Worm (Caenorhabditis elegans) whole organism, young adult: ENCODE data around the gene F28A12.10.

Experiments used
- B0261.1 ChIP-seq: sonication (generic microtip); optimal IDR thresholded peaks from 2 replicates; lab custom pipeline; 2016; ENCODE audit warnings: mild to moderate bottlenecking, missing genetic modification characterization, moderate library complexity, missing compliant biosample characterization
- F23B12.7 ChIP-seq: sonication (generic microtip); optimal IDR thresholded peaks from 2 replicates; lab custom pipeline; 2017; ENCODE audit warnings: missing genetic modification characterization, mild to moderate bottlenecking, missing compliant biosample characterization, antibody characterized with exemption, moderate library complexity; ENCODE audit not compliant: insufficient read depth
- F52B5.7 ChIP-seq: sonication (generic microtip); optimal IDR thresholded peaks from 2 replicates; lab custom pipeline; 2016; ENCODE audit warnings: mild to moderate bottlenecking, missing genetic modification characterization, missing compliant biosample characterization
- F57C9.4 ChIP-seq: sonication (generic microtip); optimal IDR thresholded peaks from 2 replicates; lab custom pipeline; 2017; ENCODE audit warnings: mild to moderate bottlenecking, missing genetic modification characterization, missing compliant biosample characterization
- K12H6.12 ChIP-seq: fragments of 200-800 bp; sonication (Bioruptor generic); optimal IDR thresholded peaks from 2 replicates; lab custom pipeline; 2018; ENCODE audit warnings: mild to moderate bottlenecking, missing genetic modification characterization, missing compliant biosample characterization
- T07F8.4 ChIP-seq: sonication (generic microtip); optimal IDR thresholded peaks from 2 replicates; lab custom pipeline; 2016; ENCODE audit warnings: mild to moderate bottlenecking, missing genetic modification characterization, moderate library complexity, missing compliant biosample characterization
- T26A5.8 ChIP-seq: sonication (generic microtip); optimal IDR thresholded peaks from 2 replicates; lab custom pipeline; 2016; ENCODE audit warnings: missing genetic modification characterization, missing compliant biosample characterization
- Y53G8AR.9 ChIP-seq: fragments of 200-800 bp; sonication (Bioruptor generic); conservative IDR thresholded peaks from 2 replicates; pipeline ENCODE4 v1.3.6; 2022; ENCODE audit warnings: missing genetic modification reagents, missing genetic modification characterization, missing compliant biosample characterization
- Y56A3A.18 ChIP-seq: fragments of 200-800 bp; sonication (Bioruptor generic); IDR thresholded peaks from 2 replicates; pipeline ENCODE4 v1.3.6; 2022; ENCODE audit warnings: missing genetic modification reagents, missing genetic modification characterization, missing compliant biosample characterization
- Y67H2A.10 ChIP-seq: fragments of 200-800 bp; sonication (Bioruptor generic); conservative IDR thresholded peaks from 2 replicates; pipeline ENCODE4 v1.3.6; 2022; ENCODE audit warnings: missing genetic modification reagents, missing genetic modification characterization, missing compliant biosample characterization
- akir-1 ChIP-seq: fragments of 200-800 bp; sonication (Bioruptor generic); optimal IDR thresholded peaks from 2 replicates; lab custom pipeline; 2018; ENCODE audit warnings: mild to moderate bottlenecking, missing genetic modification characterization, moderate library complexity, missing compliant biosample characterization
- aptf-2 ChIP-seq: fragments of 200-800 bp; sonication (Bioruptor generic); conservative IDR thresholded peaks from 2 replicates; pipeline ENCODE4 v1.3.6; 2022; ENCODE audit warnings: missing genetic modification reagents, missing genetic modification characterization, missing compliant biosample characterization
- athp-1 ChIP-seq: sonication (generic microtip); optimal IDR thresholded peaks from 2 replicates; lab custom pipeline; 2017; ENCODE audit warnings: mild to moderate bottlenecking, missing genetic modification characterization, missing compliant biosample characterization
- attf-5 ChIP-seq: fragments of 200-800 bp; sonication (Bioruptor generic); optimal IDR thresholded peaks from 2 replicates; lab custom pipeline; 2018; ENCODE audit warnings: mild to moderate bottlenecking, missing genetic modification characterization, missing compliant biosample characterization
- cebp-1 ChIP-seq, 2 experiments: fragments of 200-800 bp in 1 of 2; sonication (Bioruptor generic) in 1 of 2; sonication (generic microtip) in 1 of 2; IDR thresholded peaks in 1 of 2; optimal IDR thresholded peaks in 1 of 2; 2 replicates each; pipeline versions ENCODE4 v1.3.6 to Lab custom; 2017 to 2022; ENCODE audit warnings: missing compliant biosample characterization in 2 of 2, missing genetic modification characterization in 2 of 2, mild to moderate bottlenecking in 1 of 2, missing genetic modification reagents in 1 of 2, moderate library complexity in 1 of 2
- dpff-1 ChIP-seq: sonication (generic microtip); optimal IDR thresholded peaks from 2 replicates; lab custom pipeline; 2017; ENCODE audit warnings: mild to moderate bottlenecking, missing genetic modification characterization, missing compliant biosample characterization
- hmg-1.2 ChIP-seq: fragments of 200-800 bp; sonication (Bioruptor generic); IDR thresholded peaks from 2 replicates; pipeline ENCODE4 v1.3.6; 2022; ENCODE audit warnings: missing genetic modification reagents, missing genetic modification characterization, missing compliant biosample characterization
- hmg-20 ChIP-seq: fragments of 200-800 bp; sonication (Bioruptor generic); IDR thresholded peaks from 2 replicates; pipeline ENCODE4 v1.3.6; 2022; ENCODE audit warnings: missing genetic modification reagents, missing genetic modification characterization, missing compliant biosample characterization
- let-607 ChIP-seq, 2 experiments: fragments of 200-800 bp in 1 of 2; sonication (Bioruptor generic) in 1 of 2; sonication (generic microtip) in 1 of 2; optimal IDR thresholded peaks; 2 replicates each; lab custom pipeline; 2016 to 2018; ENCODE audit warnings: mild to moderate bottlenecking in 2 of 2, missing compliant biosample characterization in 2 of 2, missing genetic modification characterization in 2 of 2, moderate library complexity in 2 of 2, missing genotype in 1 of 2
- lin-26 ChIP-seq: fragments of 200-800 bp; sonication (Bioruptor generic); IDR thresholded peaks from 2 replicates; pipeline ENCODE4 v1.3.6; 2022; ENCODE audit warnings: missing genetic modification reagents, missing genetic modification characterization, missing compliant biosample characterization
- lin-40 ChIP-seq: sonication (generic microtip); optimal IDR thresholded peaks from 2 replicates; lab custom pipeline; 2016; ENCODE audit warnings: missing genetic modification characterization, mild to moderate bottlenecking, missing compliant biosample characterization, missing genotype, missing genetic modification reagents
- lin-54 ChIP-seq: fragments of 200-800 bp; sonication (Bioruptor generic); optimal IDR thresholded peaks from 2 replicates; lab custom pipeline; 2018; ENCODE audit warnings: mild to moderate bottlenecking, missing genetic modification characterization, missing compliant biosample characterization
- lir-1 ChIP-seq: fragments of 200-800 bp; sonication (Bioruptor generic); conservative IDR thresholded peaks from 2 replicates; pipeline ENCODE4 v1.3.6; 2022; ENCODE audit warnings: missing genetic modification reagents, missing genetic modification characterization, missing compliant biosample characterization
- madf-10 ChIP-seq: sonication (generic microtip); optimal IDR thresholded peaks from 2 replicates; lab custom pipeline; 2016; ENCODE audit warnings: mild to moderate bottlenecking, missing genetic modification characterization, missing compliant biosample characterization
- madf-3 ChIP-seq: fragments of 200-800 bp; sonication (Bioruptor generic); IDR thresholded peaks from 2 replicates; pipeline ENCODE4 v1.3.6; 2022; ENCODE audit warnings: missing genetic modification reagents, missing genetic modification characterization, missing compliant biosample characterization
- nfyb-1 ChIP-seq: fragments of 200-800 bp; sonication (Bioruptor generic); IDR thresholded peaks from 2 replicates; pipeline ENCODE4 v1.3.6; 2022; ENCODE audit warnings: missing genetic modification reagents, missing genetic modification characterization, missing compliant biosample characterization
- nhr-120 ChIP-seq: fragments of 200-800 bp; sonication (Bioruptor generic); IDR thresholded peaks from 2 replicates; pipeline ENCODE4 v1.3.6; 2022; ENCODE audit warnings: missing genetic modification characterization, missing compliant biosample characterization
- nhr-80 ChIP-seq: sonication (generic microtip); optimal IDR thresholded peaks from 2 replicates; lab custom pipeline; 2016; ENCODE audit warnings: missing genetic modification characterization, missing compliant biosample characterization
- pbrm-1 ChIP-seq: fragments of 200-800 bp; sonication (Bioruptor generic); IDR thresholded peaks from 2 replicates; pipeline ENCODE4 v1.3.6; 2022; ENCODE audit warnings: missing genetic modification reagents, missing genetic modification characterization, missing compliant biosample characterization
- pha-4 ChIP-seq: fragments of 150-350 bp; sonication (generic microtip); optimal IDR thresholded peaks from 2 replicates; lab custom pipeline; 2014; ENCODE audit warnings: missing biosample characterization, missing genetic modification reagents, missing genetic modification characterization
- rcor-1 ChIP-seq: fragments of 200-800 bp; sonication (Bioruptor generic); IDR thresholded peaks from 2 replicates; pipeline ENCODE4 v1.3.6; 2022; ENCODE audit warnings: missing genetic modification reagents, missing genetic modification characterization, missing compliant biosample characterization
- repo-1 ChIP-seq: sonication (generic microtip); optimal IDR thresholded peaks from 2 replicates; lab custom pipeline; 2017; ENCODE audit warnings: mild to moderate bottlenecking, missing genetic modification characterization, missing compliant biosample characterization
- rpc-1 ChIP-seq, 2 experiments: fragments of 150-350 bp in 1 of 2; sonication (generic microtip) in 1 of 2; optimal IDR thresholded peaks; 2 replicates each; lab custom pipeline; 2014 to 2018; ENCODE audit warnings: missing biosample characterization in 1 of 2, missing genetic modification characterization in 1 of 2, missing genetic modification reagents in 1 of 2, missing genotype in 1 of 2
- snpc-4 ChIP-seq, 5 experiments: fragments of 150-350 bp in 1 of 5; sonication (generic microtip) in 4 of 5; optimal IDR thresholded peaks; 2 replicates each; lab custom pipeline; 2014 to 2018; ENCODE audit warnings: missing genetic modification characterization in 5 of 5, missing biosample characterization in 3 of 5, antibody characterized with exemption in 2 of 5, mild to moderate bottlenecking in 2 of 5, missing compliant biosample characterization in 2 of 5, missing genotype in 2 of 5, moderate library complexity in 2 of 5, missing genetic modification reagents in 1 of 5
- tbp1 ChIP-seq: fragments of 200-800 bp; sonication (Bioruptor generic); optimal IDR thresholded peaks from 2 replicates; lab custom pipeline; 2018; ENCODE audit warnings: mild to moderate bottlenecking, missing genetic modification characterization, missing compliant biosample characterization
- xnd-1 ChIP-seq: sonication (generic microtip); optimal IDR thresholded peaks from 2 replicates; lab custom pipeline; 2016; ENCODE audit warnings: missing genotype, missing genetic modification reagents, missing genetic modification characterization, missing compliant biosample characterization
- zfh-2 ChIP-seq: fragments of 200-800 bp; sonication (Bioruptor generic); conservative IDR thresholded peaks from 2 replicates; pipeline ENCODE4 v1.3.6; 2022; ENCODE audit warnings: missing genetic modification reagents, missing genetic modification characterization, missing compliant biosample characterization
- ztf-18 ChIP-seq: sonication (generic microtip); optimal IDR thresholded peaks from 2 replicates; lab custom pipeline; 2016; ENCODE audit warnings: missing genotype, mild to moderate bottlenecking, missing genetic modification characterization, missing compliant biosample characterization
- ztf-25 ChIP-seq: fragments of 200-800 bp; sonication (Bioruptor generic); IDR thresholded peaks from 2 replicates; pipeline ENCODE4 v1.3.6; 2022; ENCODE audit warnings: missing genetic modification reagents, missing genetic modification characterization, missing compliant biosample characterization
- ztf-26 ChIP-seq: sonication (generic microtip); optimal IDR thresholded peaks from 2 replicates; lab custom pipeline; 2017; ENCODE audit warnings: missing genetic modification characterization, missing compliant biosample characterization
- ztf-28 ChIP-seq: fragments of 200-800 bp; sonication (Bioruptor generic); IDR thresholded peaks from 2 replicates; pipeline ENCODE4 v1.3.6; 2022; ENCODE audit warnings: missing genetic modification reagents, missing genetic modification characterization, missing compliant biosample characterization

F28A12.10 gene

ce11 chrV:8636907-8637306 is 659 bp downstream of the F28A12.10 start, which contains the start of gene grl-12 (continued):
- TF ChIP-seq dpff-1 (tag; lab: Kevin White, UChicago): no peak

- TF ChIP-seq athp-1 (tag; lab: Kevin White, UChicago): no peak
- TF ChIP-seq T07F8.4 (tag; lab: Kevin White, UChicago): no peak
- TF ChIP-seq hmg-20 (GFP tag; lab: Robert Waterston, UW): no peak
- no peak for TF ChIP-seq madf-3 (GFP tag; lab: Robert Waterston, UW)
- no peak for TF ChIP-seq B0261.1 (tag; lab: Kevin White, UChicago)
- no peak for TF ChIP-seq xnd-1 (tag; lab: Kevin White, UChicago)
- TF ChIP-seq zfh-2 (GFP tag; lab: Robert Waterston, UW): no peak
- TF ChIP-seq lin-26 (GFP tag; lab: Robert Waterston, UW): no peak
- no peak for TF ChIP-seq rcor-1 (GFP tag; lab: Robert Waterston, UW)
- no peak for TF ChIP-seq hmg-1.2 (GFP tag; lab: Robert Waterston, UW)
- no peak for TF ChIP-seq lin-54
Observed at ce11 chrV:8635575-8635974, 2.0 kb downstream of the F28A12.10 start, which contains the start of gene oac-29. oac-29 (minus strand) TSS chrV:8635675.

- TF ChIP-seq T26A5.8 (tag; lab: Kevin White, UChicago): no peak
- no peak for TF ChIP-seq let-607 (tag; optimal IDR thresholded peaks at IDR 0.05; lab: Kevin White, UChicago)
- TF ChIP-seq akir-1: no peak
- no peak for TF ChIP-seq ztf-28 (GFP tag; lab: Robert Waterston, UW)
- no peak for TF ChIP-seq Y53G8AR.9
- TF ChIP-seq rcor-1 (GFP tag; lab: Robert Waterston, UW): no peak
- TF ChIP-seq xnd-1 (tag; lab: Kevin White, UChicago): no peak
- no peak for TF ChIP-seq aptf-2 (GFP tag; lab: Robert Waterston, UW)
- TF ChIP-seq F52B5.7: no peak
- no peak for TF ChIP-seq lin-40 (tag; lab: Kevin White, UChicago)
- TF ChIP-seq nhr-120 (GFP tag; lab: Robert Waterston, UW): no peak
- TF ChIP-seq ztf-26: no peak
Observed at ce11 chrV:8632788-8633187, 4.8 kb downstream of the F28A12.10 start.

ce11 chrV:8631277-8631765 is 6.2 kb downstream of the F28A12.10 start, which contains the start of gene atg-18:
atg-18 (minus strand) TSS chrV:8631327.
- TF ChIP-seq T26A5.8 (tag; lab: Kevin White, UChicago): no peak
- TF ChIP-seq Y56A3A.18 (GFP tag; lab: Robert Waterston, UW): peak; percentile 41; the same call in 1 of the 2 replicates
- TF ChIP-seq madf-10 (tag; lab: Kevin White, UChicago): peak; percentile 78
- TF ChIP-seq K12H6.12 (tag; lab: Kevin White, UChicago): peak; percentile 56
- peak; percentile 82 for TF ChIP-seq nhr-80 (tag; lab: Kevin White, UChicago)
- 0 out of 2 replicates have a peak, but pooled peaks have one; percentile 52 for TF ChIP-seq Y67H2A.10 (GFP tag; lab: Robert Waterston, UW)
- TF ChIP-seq snpc-4 (GFP tag; optimal IDR thresholded peaks at IDR 0.05; lab: Kevin White, UChicago): no peak
- peak in 1 of 4 experiments; percentile 26 for TF ChIP-seq snpc-4 (tag; optimal IDR thresholded peaks at IDR 0.05; lab: Kevin White, UChicago)
- no peak for TF ChIP-seq repo-1 (tag; lab: Kevin White, UChicago)
- 0 out of 2 replicates have a peak, but pooled peaks have one; percentile 16 for TF ChIP-seq lir-1 (GFP tag; lab: Robert Waterston, UW)
- TF ChIP-seq hmg-1.2 (GFP tag; lab: Robert Waterston, UW): peak; percentile 31; the same call in 1 of the 2 replicates
- TF ChIP-seq pbrm-1: peak; percentile 68
- TF ChIP-seq ztf-25 (GFP tag; lab: Robert Waterston, UW): 0 out of 2 replicates have a peak, but pooled peaks have one; percentile 9
- TF ChIP-seq xnd-1 (tag; lab: Kevin White, UChicago): no peak
- peak; percentile 63 for TF ChIP-seq F23B12.7 (tag; lab: Kevin White, UChicago)
- TF ChIP-seq cebp-1 (GFP tag; IDR thresholded peaks at IDR 0.05; lab: Robert Waterston, UW): 0 out of 2 replicates have a peak, but pooled peaks have one; percentile 15
- TF ChIP-seq cebp-1 (tag; optimal IDR thresholded peaks at IDR 0.05; lab: Kevin White, UChicago): no peak
- TF ChIP-seq F57C9.4: no peak
- TF ChIP-seq tbp1 (GFP tag; lab: Kevin White, UChicago): no peak
- TF ChIP-seq nfyb-1 (GFP tag; lab: Robert Waterston, UW): peak; percentile 66; the same call in 1 of the 2 replicates
- peak; percentile 26 for TF ChIP-seq pha-4 (tag; lab: Kevin White, UChicago)
- TF ChIP-seq ztf-18 (tag; lab: Kevin White, UChicago): peak; percentile 41
- peak; percentile 31 for TF ChIP-seq rpc-1 (optimal IDR thresholded peaks at IDR 0.05; lab: Kevin White, UChicago)
- TF ChIP-seq rpc-1 (tag; optimal IDR thresholded peaks at IDR 0.05; lab: Kevin White, UChicago): no peak
- TF ChIP-seq attf-5: peak; percentile 49
